Worm (Caenorhabditis elegans) whole organism, L1 larva: ENCODE measurements around the gene C45G9.2.

Experiments
- C04F5.9 ChIP-seq: sonication (generic microtip); optimal IDR thresholded peaks from 2 replicates; lab custom pipeline; 2016; ENCODE audit warnings: missing genetic modification characterization, missing compliant biosample characterization
- C34B4.2 ChIP-seq: sonication (generic microtip); optimal IDR thresholded peaks from 2 replicates; lab custom pipeline; 2017; ENCODE audit warnings: mild to moderate bottlenecking, missing genetic modification characterization, missing compliant biosample characterization
- F16B12.6 ChIP-seq: fragments of 150-350 bp; optimal IDR thresholded peaks from 2 replicates; lab custom pipeline; 2014; ENCODE audit warnings: missing biosample characterization, missing genetic modification characterization
- Y116A8C.19 ChIP-seq: sonication (generic microtip); optimal IDR thresholded peaks from 2 replicates; lab custom pipeline; 2016; ENCODE audit warnings: missing compliant biosample characterization, missing genetic modification characterization, borderline replicate concordance
- aha-1 ChIP-seq: fragments of 150-350 bp; optimal IDR thresholded peaks from 2 replicates; lab custom pipeline; 2014; ENCODE audit warnings: missing biosample characterization, missing genetic modification characterization
- alr-1 ChIP-seq: fragments of 200-800 bp; sonication (Bioruptor generic); optimal IDR thresholded peaks from 2 replicates; lab custom pipeline; 2018; ENCODE audit warnings: borderline replicate concordance, mild to moderate bottlenecking, missing genetic modification characterization, missing compliant biosample characterization
- ama-1 ChIP-seq: fragments of 150-350 bp; optimal IDR thresholded peaks from 2 replicates; lab custom pipeline; 2014
- ceh-8 ChIP-seq: fragments of 200-800 bp; sonication (Bioruptor generic); optimal IDR thresholded peaks from 2 replicates; lab custom pipeline; 2018; ENCODE audit warnings: mild to moderate bottlenecking, missing genetic modification characterization, moderate library complexity, missing compliant biosample characterization
- dpl-1 ChIP-seq, 3 experiments: fragments of 150-350 bp in 2 of 3; sonication (generic microtip) in 1 of 3; optimal IDR thresholded peaks; 2 replicates each; lab custom pipeline; 2014 to 2017; ENCODE audit warnings: missing biosample characterization in 3 of 3, missing genetic modification characterization in 3 of 3, missing genetic modification reagents in 3 of 3
- dsc-1 ChIP-seq: sonication (generic microtip); optimal IDR thresholded peaks from 2 replicates; lab custom pipeline; 2016; ENCODE audit warnings: mild to moderate bottlenecking, missing genetic modification characterization, missing compliant biosample characterization
- efl-1 ChIP-seq, 4 experiments: fragments of 150-350 bp; optimal IDR thresholded peaks in 3 of 4; peaks in 1 of 4; 1 replicate in 1 of 4; 2 replicates in 3 of 4; lab custom pipeline; 2014; ENCODE audit warnings: missing biosample characterization in 2 of 4, missing genetic modification characterization in 2 of 4, missing genetic modification reagents in 2 of 4
- elt-2 ChIP-seq: sonication (generic microtip); optimal IDR thresholded peaks from 2 replicates; lab custom pipeline; 2016; ENCODE audit warnings: missing genetic modification characterization, mild to moderate bottlenecking, inconsistent platforms, missing compliant biosample characterization, missing genetic modification reagents
- elt-3 ChIP-seq, 6 experiments: fragments of 150-350 bp in 1 of 6; sonication (generic microtip); optimal IDR thresholded peaks; 2 replicates each; lab custom pipeline; 2017 to 2018; ENCODE audit warnings: missing biosample characterization in 6 of 6, missing genetic modification characterization in 6 of 6, inconsistent platforms in 1 of 6
- ets-5 ChIP-seq: fragments of 200-800 bp; sonication (Bioruptor generic); IDR thresholded peaks from 2 replicates; pipeline ENCODE4 v1.3.6; 2022; ENCODE audit warnings: missing genetic modification characterization, missing compliant biosample characterization
- fkh-8 ChIP-seq: sonication (generic microtip); optimal IDR thresholded peaks from 2 replicates; lab custom pipeline; 2016; ENCODE audit warnings: mild to moderate bottlenecking, missing genetic modification characterization, missing compliant biosample characterization
- grh-1 ChIP-seq: fragments of 200-800 bp; sonication (Bioruptor generic); IDR thresholded peaks from 2 replicates; pipeline ENCODE4 v1.3.6; 2022; ENCODE audit warnings: missing genetic modification reagents, missing genetic modification characterization, missing compliant biosample characterization
- hlh-4 ChIP-seq: sonication (generic microtip); optimal IDR thresholded peaks from 2 replicates; lab custom pipeline; 2016; ENCODE audit warnings: mild to moderate bottlenecking, missing genetic modification characterization, missing compliant biosample characterization
- hpl-2 ChIP-seq: fragments of 150-350 bp; optimal IDR thresholded peaks from 2 replicates; lab custom pipeline; 2014; ENCODE audit warnings: missing biosample characterization, missing genetic modification reagents, missing genetic modification characterization
- isw-1 ChIP-seq: fragments of 200-800 bp; sonication (Bioruptor generic); IDR thresholded peaks from 2 replicates; pipeline ENCODE4 v1.3.6; 2022; ENCODE audit warnings: missing genetic modification characterization, missing compliant biosample characterization
- lin-14 ChIP-seq: fragments of 200-800 bp; sonication (Bioruptor generic); optimal IDR thresholded peaks from 2 replicates; lab custom pipeline; 2018; ENCODE audit warnings: mild to moderate bottlenecking, missing genetic modification characterization, moderate library complexity, missing compliant biosample characterization
- lin-35 ChIP-seq, 2 experiments: fragments of 150-350 bp; optimal IDR thresholded peaks; 2 replicates each; lab custom pipeline; 2014; ENCODE audit warnings: missing biosample characterization in 2 of 2, missing genetic modification characterization in 2 of 2, missing genetic modification reagents in 2 of 2
- lsy-2 ChIP-seq, 2 experiments: fragments of 150-350 bp; optimal IDR thresholded peaks; 2 replicates each; lab custom pipeline; 2014; ENCODE audit warnings: missing biosample characterization in 2 of 2, missing genetic modification characterization in 2 of 2
- mdl-1 ChIP-seq, 2 experiments: fragments of 150-350 bp; optimal IDR thresholded peaks; 2 replicates each; lab custom pipeline; 2014 to 2017; ENCODE audit warnings: missing biosample characterization in 2 of 2, missing genetic modification characterization in 2 of 2, inconsistent platforms in 1 of 2
- mef-2 ChIP-seq: fragments of 150-350 bp; optimal IDR thresholded peaks from 2 replicates; lab custom pipeline; 2014; ENCODE audit warnings: missing biosample characterization, missing genetic modification characterization
- mep-1 ChIP-seq: fragments of 150-350 bp; optimal IDR thresholded peaks from 2 replicates; lab custom pipeline; 2014; ENCODE audit warnings: missing biosample characterization, missing genetic modification characterization
- nhr-19 ChIP-seq: fragments of 200-800 bp; sonication (Bioruptor generic); conservative IDR thresholded peaks from 2 replicates; pipeline ENCODE4 v1.3.6; 2022; ENCODE audit warnings: missing genetic modification characterization, missing compliant biosample characterization
- nhr-20 ChIP-seq: sonication (generic microtip); optimal IDR thresholded peaks from 2 replicates; lab custom pipeline; 2016; ENCODE audit warnings: mild to moderate bottlenecking, missing genetic modification characterization, missing compliant biosample characterization
- nhr-237 ChIP-seq: fragments of 150-350 bp; optimal IDR thresholded peaks from 2 replicates; lab custom pipeline; 2014; ENCODE audit warnings: missing biosample characterization, missing genetic modification characterization
- nhr-47 ChIP-seq: sonication (generic microtip); optimal IDR thresholded peaks from 2 replicates; lab custom pipeline; 2016; ENCODE audit warnings: mild to moderate bottlenecking, missing genetic modification characterization, moderate library complexity, missing compliant biosample characterization
- nhr-71 ChIP-seq: sonication (generic microtip); optimal IDR thresholded peaks from 2 replicates; lab custom pipeline; 2016; ENCODE audit warnings: mild to moderate bottlenecking, missing genetic modification characterization, moderate library complexity, missing compliant biosample characterization
- nhr-76 ChIP-seq: sonication (generic microtip); optimal IDR thresholded peaks from 2 replicates; lab custom pipeline; 2017; ENCODE audit warnings: missing biosample characterization, missing genetic modification characterization
- nhr-85 ChIP-seq: sonication (generic microtip); peaks from one replicate; lab custom pipeline; 2016; ENCODE audit warnings: missing genetic modification characterization, inconsistent platforms, missing compliant biosample characterization
- nhr-90 ChIP-seq: sonication (generic microtip); optimal IDR thresholded peaks from 2 replicates; lab custom pipeline; 2016; ENCODE audit warnings: mild to moderate bottlenecking, missing genetic modification characterization, missing compliant biosample characterization; ENCODE audit not compliant: poor library complexity
- pax-3 ChIP-seq: fragments of 200-800 bp; sonication (Bioruptor generic); optimal IDR thresholded peaks from 2 replicates; lab custom pipeline; 2018; ENCODE audit warnings: mild to moderate bottlenecking, missing genetic modification characterization, moderate library complexity, missing compliant biosample characterization
- rnt-1 ChIP-seq: sonication (generic microtip); optimal IDR thresholded peaks from 2 replicates; lab custom pipeline; 2016; ENCODE audit warnings: mild to moderate bottlenecking, missing genetic modification characterization, moderate library complexity, missing compliant biosample characterization
- snu-23 ChIP-seq: sonication (generic microtip); optimal IDR thresholded peaks from 2 replicates; lab custom pipeline; 2016; ENCODE audit warnings: missing genetic modification characterization, missing compliant biosample characterization
- sox-4 ChIP-seq: sonication (generic microtip); optimal IDR thresholded peaks from 2 replicates; lab custom pipeline; 2016; ENCODE audit warnings: missing genetic modification characterization, missing compliant biosample characterization
- swsn-7 ChIP-seq: sonication (generic microtip); optimal IDR thresholded peaks from 2 replicates; lab custom pipeline; 2016; ENCODE audit warnings: missing genetic modification characterization, missing compliant biosample characterization
- tbx-2 ChIP-seq: sonication (generic microtip); optimal IDR thresholded peaks from 2 replicates; lab custom pipeline; 2016; ENCODE audit warnings: missing genetic modification characterization, missing compliant biosample characterization
- unc-86 ChIP-seq: sonication (generic microtip); optimal IDR thresholded peaks from 2 replicates; lab custom pipeline; 2016; ENCODE audit warnings: missing genetic modification characterization, missing compliant biosample characterization
- vab-15 ChIP-seq: sonication (generic microtip); optimal IDR thresholded peaks from 2 replicates; lab custom pipeline; 2017; ENCODE audit warnings: missing genotype, mild to moderate bottlenecking, missing genetic modification characterization, missing compliant biosample characterization
- xbp-1 ChIP-seq: sonication (generic microtip); optimal IDR thresholded peaks from 2 replicates; lab custom pipeline; 2016; ENCODE audit warnings: missing genetic modification characterization, missing compliant biosample characterization
- zag-1 ChIP-seq: fragments of 150-350 bp; optimal IDR thresholded peaks from 2 replicates; lab custom pipeline; 2014; ENCODE audit warnings: missing biosample characterization, missing genetic modification characterization
- zip-4 ChIP-seq: fragments of 200-800 bp; sonication (Bioruptor generic); optimal IDR thresholded peaks from 2 replicates; lab custom pipeline; 2018; ENCODE audit warnings: mild to moderate bottlenecking, missing genetic modification characterization, moderate library complexity, missing compliant biosample characterization
- ztf-4 ChIP-seq: fragments of 150-350 bp; optimal IDR thresholded peaks from 2 replicates; lab custom pipeline; 2014; ENCODE audit warnings: missing biosample characterization, missing genetic modification characterization

Gene C45G9.2

DNA sequence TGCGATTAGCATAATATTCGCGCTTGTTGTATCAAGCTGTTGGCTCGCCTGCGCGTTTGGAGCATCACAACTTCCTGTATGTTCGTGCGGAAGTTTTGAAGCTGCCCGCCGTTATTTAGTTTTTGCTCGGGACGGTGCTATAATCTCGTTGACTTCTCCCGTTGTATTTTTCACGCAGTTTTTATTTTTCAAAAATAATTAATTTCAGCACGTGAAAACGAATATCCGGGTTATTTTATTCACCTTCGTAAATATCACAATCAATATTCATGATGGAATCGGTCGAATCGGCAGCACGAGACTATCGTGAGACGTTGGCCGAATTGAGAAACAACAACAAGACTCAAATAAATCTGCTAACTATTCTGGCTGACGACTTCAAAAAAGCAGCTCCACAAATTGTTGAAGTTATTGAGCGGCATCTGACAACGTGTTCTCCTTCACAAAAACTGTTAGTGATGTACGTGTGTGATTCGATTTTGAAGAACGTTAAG lies 43.7 kb upstream of the C45G9.2 start:
- peak; percentile 32 for TF ChIP-seq nhr-19 (GFP tag; lab: Robert Waterston, UW)
- TF ChIP-seq ets-5 (GFP tag; lab: Robert Waterston, UW), result no peak
- peak; percentile 22 for TF ChIP-seq swsn-7
- peak in 2 of 3 experiments; percentile 3 to 9 for TF ChIP-seq dpl-1 (GFP tag; optimal IDR thresholded peaks at IDR 0.05; lab: Kevin White, UChicago)
- TF ChIP-seq nhr-71 (tag; lab: Kevin White, UChicago), result peak; percentile 72
- no peak for TF ChIP-seq aha-1 (tag; lab: Kevin White, UChicago)
- TF ChIP-seq zip-4 (GFP tag; lab: Kevin White, UChicago), result peak; percentile 31
- peak; percentile 42 to 45 for TF ChIP-seq lsy-2 (tag; optimal IDR thresholded peaks at IDR 0.05; lab: Kevin White, UChicago)
- TF ChIP-seq sox-4 (tag; lab: Kevin White, UChicago), result peak; percentile 22
- TF ChIP-seq nhr-85 (tag; lab: Kevin White, UChicago), result peak; percentile 66
- TF ChIP-seq dsc-1 (tag; lab: Kevin White, UChicago), result peak; percentile 0
- TF ChIP-seq nhr-20 (tag; lab: Kevin White, UChicago), result peak; percentile 43
- peak; percentile 39 for TF ChIP-seq nhr-90 (tag; lab: Kevin White, UChicago)
- peak; percentile 32 for TF ChIP-seq pax-3 (tag; lab: Kevin White, UChicago)
- TF ChIP-seq hpl-2, result no peak
- peak; percentile 36; the same call in 1 of the 2 replicates for TF ChIP-seq grh-1 (GFP tag; lab: Robert Waterston, UW)
- TF ChIP-seq ama-1 (lab: Kevin White, UChicago), result peak; percentile 92
- peak; percentile 7 for TF ChIP-seq xbp-1 (tag; lab: Kevin White, UChicago)
- peak; percentile 86 for TF ChIP-seq ztf-4 (tag; lab: Kevin White, UChicago)
- peak; percentile 34 for TF ChIP-seq elt-2
- peak; percentile 48 for TF ChIP-seq nhr-47 (tag; lab: Kevin White, UChicago)
- TF ChIP-seq isw-1 (GFP tag; lab: Robert Waterston, UW), result no peak
- no peak for TF ChIP-seq C34B4.2
- TF ChIP-seq C04F5.9, result no peak
- TF ChIP-seq tbx-2, result peak; percentile 1
- peak in 1 of 2 experiments; percentile 5 for TF ChIP-seq efl-1 (optimal IDR thresholded peaks at IDR 0.05; lab: Kevin White, UChicago)
- TF ChIP-seq efl-1 (GFP tag; optimal IDR thresholded peaks at IDR 0.05 in 1 of 2; lab: Kevin White, UChicago), result no peak
- no peak for TF ChIP-seq Y116A8C.19 (tag; lab: Kevin White, UChicago)
- TF ChIP-seq lin-35 (GFP tag; optimal IDR thresholded peaks at IDR 0.05; lab: Kevin White, UChicago), result peak in 1 of 2 experiments; percentile 42
- TF ChIP-seq mep-1 (tag; lab: Kevin White, UChicago), result peak; percentile 49
- no peak for TF ChIP-seq elt-3 (tag; optimal IDR thresholded peaks at IDR 0.05; lab: Kevin White, UChicago)
- peak; percentile 34 for TF ChIP-seq rnt-1
- TF ChIP-seq vab-15 (tag; lab: Kevin White, UChicago), result peak; percentile 3

DNA sequence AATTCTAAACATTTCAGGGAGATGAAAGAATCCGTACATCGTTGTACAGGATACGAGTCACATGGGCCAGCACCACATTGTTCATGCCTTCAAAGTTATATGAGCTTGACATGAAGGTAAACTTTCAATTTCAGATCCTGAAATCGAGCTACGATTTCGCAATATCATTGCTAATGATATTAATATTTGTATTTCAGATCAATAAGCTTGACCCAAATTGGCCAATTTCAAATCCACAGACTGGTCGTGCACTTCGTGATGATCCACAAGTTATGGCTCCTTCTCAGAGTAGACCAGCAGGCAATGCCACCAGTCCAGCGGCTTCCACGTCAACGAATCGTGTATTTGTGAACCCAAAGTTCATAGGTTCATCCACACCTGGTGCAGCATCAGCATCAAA lies 42.5 kb upstream of the C45G9.2 start:
- no peak for TF ChIP-seq ceh-8 (GFP tag; lab: Kevin White, UChicago)
- TF ChIP-seq sox-4 (tag; lab: Kevin White, UChicago), result no peak

DNA sequence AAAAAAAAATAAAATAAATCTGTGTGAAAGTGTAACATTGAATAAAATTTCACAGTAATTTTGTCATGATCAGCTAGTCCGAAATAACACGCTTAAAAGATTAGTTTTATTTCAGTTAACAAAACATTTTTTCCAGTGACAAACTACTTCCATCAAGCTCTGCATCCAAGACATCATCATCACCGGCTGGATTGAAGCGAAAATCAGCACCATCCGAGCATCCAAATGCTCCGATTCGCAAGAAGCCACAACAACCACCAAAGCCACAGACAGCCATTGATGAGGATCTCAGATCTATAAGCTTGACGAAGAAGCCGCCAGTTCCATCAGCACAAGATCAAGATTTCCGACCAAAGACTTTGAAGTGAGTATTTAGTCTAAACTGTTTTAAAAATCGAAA lies 41.6 kb upstream of the C45G9.2 start:
- TF ChIP-seq fkh-8 (no peak), swsn-7 (no peak), lin-14 (GFP tag; lab: Kevin White, UChicago) (no peak), alr-1 (no peak), nhr-85 (tag; lab: Kevin White, UChicago) (no peak), C34B4.2 (no peak), F16B12.6 (no peak), nhr-76 (no peak), hlh-4 (no peak), ceh-8 (GFP tag; lab: Kevin White, UChicago) (no peak), nhr-237 (tag; lab: Kevin White, UChicago) (no peak), mef-2 (tag; lab: Kevin White, UChicago) (no peak), lsy-2 (tag; optimal IDR thresholded peaks at IDR 0.05; lab: Kevin White, UChicago) (no peak), snu-23 (GFP tag; lab: Kevin White, UChicago) (no peak), lin-35 (GFP tag; optimal IDR thresholded peaks at IDR 0.05; lab: Kevin White, UChicago) (no peak), tbx-2 (no peak), zag-1 (tag; lab: Kevin White, UChicago) (no peak), mdl-1 (tag; optimal IDR thresholded peaks at IDR 0.05; lab: Kevin White, UChicago) (no peak), xbp-1 (tag; lab: Kevin White, UChicago) (no peak), unc-86 (tag; lab: Kevin White, UChicago) (no peak)
